Fruit fly (Drosophila melanogaster): ENCODE data around the gene ClpP.

ClpP gene

dm6 chr2L:10376276-10376675, 19.7 kb downstream of the ClpP start:
- TF ChIP-seq noc (tag; optimal IDR thresholded peaks at IDR 0.05) = no peak

- no peak for TF ChIP-seq noc (tag; optimal IDR thresholded peaks at IDR 0.05)
These were observed 22.0 kb downstream of the ClpP start for dm6 chr2L:10378631-10379030.

- no peak for TF ChIP-seq noc (tag; optimal IDR thresholded peaks at IDR 0.05)
These were observed 23.3 kb downstream of the ClpP start, which contains the start of gene gny for dm6 chr2L:10379865-10380264. Gene gny, plus strand, starts transcription at chr2L:10380103.

DNA sequence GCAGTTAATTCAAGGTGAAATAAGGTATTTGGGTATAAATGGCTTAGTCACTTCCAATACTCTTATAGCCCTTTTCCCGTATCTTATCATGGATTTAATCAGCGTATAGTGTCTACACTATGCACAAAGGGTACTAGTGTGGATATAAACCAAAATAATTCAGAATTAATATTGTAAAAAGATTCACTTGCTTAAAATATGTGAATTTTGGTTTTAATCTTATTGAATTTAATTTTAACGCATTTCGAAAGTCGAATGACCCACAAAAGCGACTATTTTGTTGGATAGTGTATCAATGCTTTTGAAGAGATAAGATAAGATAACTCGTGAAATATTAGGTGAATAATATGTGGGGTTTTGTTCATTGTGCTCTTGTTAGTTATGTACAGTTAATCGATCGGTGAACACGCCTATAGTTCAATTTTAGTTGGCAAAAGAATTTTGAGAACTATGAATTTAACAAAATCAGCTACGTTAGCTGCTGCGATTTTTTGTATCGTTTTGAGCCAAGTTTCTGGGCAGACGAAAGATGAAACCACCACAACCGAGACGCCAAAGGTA, 25.4 kb downstream of the ClpP start, which contains the start of gene CG5096:
Gene CG5096 (plus strand): TSS at position 374 of the 561 bp plus-strand sequence.
- TF ChIP-seq noc (tag; optimal IDR thresholded peaks at IDR 0.05) = peak; percentile 97

DNA sequence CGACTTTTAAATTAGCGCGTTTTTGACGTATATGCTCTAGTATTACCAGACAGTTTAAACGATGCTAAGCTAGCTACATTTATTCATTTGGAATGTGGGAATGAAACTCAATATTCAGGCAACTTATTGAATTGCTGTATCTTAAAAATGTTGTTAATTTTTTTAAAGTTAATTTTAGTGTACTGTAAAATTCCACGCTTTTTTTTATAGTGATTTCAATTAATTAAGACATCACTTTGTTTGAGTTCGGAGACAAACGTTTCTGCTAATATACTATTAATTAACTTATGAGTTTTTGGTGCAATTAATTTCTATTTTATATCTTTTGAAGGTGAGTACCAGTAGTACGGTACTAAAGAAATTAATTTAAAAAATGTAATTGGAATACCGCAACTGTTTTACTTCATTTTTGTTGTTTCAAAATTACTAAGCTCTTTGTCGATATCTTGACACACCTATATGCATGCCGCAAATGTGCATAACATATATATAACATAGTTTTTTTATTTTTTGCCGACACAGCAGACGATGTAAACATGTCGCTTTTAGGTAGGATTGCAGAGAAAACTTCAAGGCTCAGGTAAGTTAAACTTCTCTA, 29.7 kb downstream of the ClpP start, which contains the start of the genes Cdk1 and mRpS7:
Gene Cdk1 (minus strand): TSS at position 55 of the 598 bp plus-strand sequence.
Gene mRpS7 (plus strand): TSS at position 455 of the 598 bp plus-strand sequence.
- TF ChIP-seq noc (tag; optimal IDR thresholded peaks at IDR 0.05) = peak; percentile 53

dm6 chr2L:10386824-10387223, 30.2 kb downstream of the ClpP start:
- no peak for TF ChIP-seq noc (tag; optimal IDR thresholded peaks at IDR 0.05)

DNA sequence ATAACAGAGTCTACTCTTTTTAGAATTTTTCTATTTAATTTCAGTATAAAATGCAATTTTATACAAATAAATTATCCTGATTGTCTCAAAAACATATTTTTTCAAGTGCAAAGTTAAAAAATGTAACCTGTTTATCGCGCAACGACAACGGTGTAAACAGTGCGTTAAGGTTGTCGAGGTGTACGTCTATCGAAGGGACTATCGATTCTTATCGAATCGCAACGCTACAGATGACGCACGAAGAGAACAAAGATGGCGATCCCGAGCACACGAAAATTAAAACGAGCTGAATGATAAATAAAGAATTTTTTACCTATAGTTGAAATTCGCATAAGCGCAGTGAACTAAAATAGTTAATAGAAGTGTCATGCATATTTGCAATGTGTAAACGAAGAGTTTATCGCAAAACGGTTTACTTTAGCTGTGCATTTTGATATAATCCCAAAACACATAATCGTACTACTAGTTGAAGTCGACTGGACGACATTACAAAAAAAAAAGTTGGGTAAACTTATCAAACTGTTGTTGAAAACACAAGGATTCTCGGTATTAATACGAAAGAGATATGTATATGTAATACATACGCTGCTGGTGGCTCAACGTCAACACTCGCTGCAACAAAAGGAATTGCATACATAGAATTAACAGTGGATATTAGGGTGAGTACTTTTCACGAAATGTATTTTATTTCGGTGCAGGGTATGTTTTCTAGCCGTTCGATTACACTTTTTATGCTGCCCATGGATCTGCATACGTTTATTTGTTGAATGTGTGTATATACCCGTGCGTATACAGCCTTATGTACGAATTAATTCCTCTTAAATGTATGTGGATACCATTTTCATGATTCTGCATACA, 31.5 kb downstream of the ClpP start, which contains the start of gene da:
Gene da (plus strand): TSS at position 237 of the 858 bp plus-strand sequence.
- peak; percentile 31 for TF ChIP-seq noc (tag; optimal IDR thresholded peaks at IDR 0.05)

DNA sequence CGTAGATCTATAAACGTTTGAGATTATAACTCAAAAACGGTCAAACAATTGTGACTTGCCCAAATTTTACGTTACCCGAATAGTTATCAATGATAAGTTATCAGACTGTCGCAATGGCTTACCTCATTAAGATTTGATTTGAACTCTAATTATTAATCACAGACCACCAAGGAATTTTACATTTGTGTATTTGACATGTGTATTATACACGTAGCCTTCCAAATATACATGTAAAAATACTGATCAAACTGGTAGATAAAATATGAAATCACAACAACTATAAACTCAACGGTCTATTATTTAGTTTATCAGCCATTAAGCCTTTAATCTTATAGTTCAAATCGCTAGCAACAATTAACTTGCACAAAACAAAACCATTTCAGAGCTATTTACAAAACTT, 36.9 kb downstream of the ClpP start:
- TF ChIP-seq noc (tag; optimal IDR thresholded peaks at IDR 0.05) = no peak

DNA sequence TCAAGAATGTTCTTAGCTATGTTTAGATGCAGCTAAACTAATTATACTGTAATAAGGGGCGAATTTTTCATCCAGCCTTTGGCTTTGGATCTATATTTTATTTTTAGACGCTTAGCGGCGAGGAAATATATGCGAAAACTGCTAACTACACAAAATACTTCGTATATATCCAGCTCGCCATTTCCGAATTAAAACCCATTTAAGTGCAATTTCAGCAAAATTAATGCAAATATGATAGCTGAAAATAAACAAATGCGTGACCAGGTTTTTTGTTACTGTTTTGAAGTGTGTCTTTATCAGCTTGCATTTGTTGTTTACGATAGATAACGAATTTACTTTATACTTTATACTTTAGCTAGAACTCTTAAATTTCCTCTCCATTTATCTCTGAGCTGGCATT, 38.4 kb downstream of the ClpP start:
- TF ChIP-seq noc (tag; optimal IDR thresholded peaks at IDR 0.05) = no peak

dm6 chr2L:10395642-10396487, 39.3 kb downstream of the ClpP start, which contains the start of gene Mdh1:
Gene Mdh1, minus strand, starts transcription at chr2L:10396332.
- TF ChIP-seq noc (tag; optimal IDR thresholded peaks at IDR 0.05) = no peak

dm6 chr2L:10396488-10396824, 39.9 kb downstream of the ClpP start, which contains the start of gene Cnot4:
Gene Cnot4, plus strand, starts transcription at chr2L:10396716.
- TF ChIP-seq noc (tag; optimal IDR thresholded peaks at IDR 0.05) = no peak

DNA sequence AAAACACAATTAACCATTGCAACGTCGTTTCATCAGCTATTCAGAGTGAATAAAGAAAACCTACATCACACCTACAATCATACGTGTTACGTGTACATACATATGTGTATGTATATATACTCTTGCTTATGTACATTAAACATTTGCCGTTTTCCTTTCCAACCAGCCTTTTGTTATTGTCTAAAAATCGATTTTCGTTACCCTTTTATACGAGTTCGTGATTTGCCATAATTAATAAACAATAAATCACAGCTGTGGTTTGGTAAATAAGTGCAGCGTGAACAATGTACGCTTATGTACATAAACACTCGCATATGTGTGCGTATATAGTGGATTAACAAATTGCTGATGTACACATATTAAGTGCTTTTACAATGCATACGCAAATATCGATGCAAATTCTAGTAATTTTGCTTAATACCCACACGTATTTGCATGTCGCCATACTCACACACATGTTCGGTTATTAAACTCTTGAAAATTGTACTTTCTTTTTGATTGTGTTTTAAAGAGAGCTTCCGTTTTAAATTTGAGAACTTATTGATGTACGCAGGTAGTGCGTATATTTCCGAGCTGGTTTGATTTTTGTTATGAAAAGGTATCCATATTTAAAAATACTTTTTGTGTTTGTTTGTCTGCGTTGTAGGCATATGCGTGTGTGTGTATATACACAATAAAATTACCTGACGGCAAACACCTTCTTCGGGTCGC, 40.4 kb downstream of the ClpP start:
- no peak for TF ChIP-seq noc (tag; optimal IDR thresholded peaks at IDR 0.05)

DNA sequence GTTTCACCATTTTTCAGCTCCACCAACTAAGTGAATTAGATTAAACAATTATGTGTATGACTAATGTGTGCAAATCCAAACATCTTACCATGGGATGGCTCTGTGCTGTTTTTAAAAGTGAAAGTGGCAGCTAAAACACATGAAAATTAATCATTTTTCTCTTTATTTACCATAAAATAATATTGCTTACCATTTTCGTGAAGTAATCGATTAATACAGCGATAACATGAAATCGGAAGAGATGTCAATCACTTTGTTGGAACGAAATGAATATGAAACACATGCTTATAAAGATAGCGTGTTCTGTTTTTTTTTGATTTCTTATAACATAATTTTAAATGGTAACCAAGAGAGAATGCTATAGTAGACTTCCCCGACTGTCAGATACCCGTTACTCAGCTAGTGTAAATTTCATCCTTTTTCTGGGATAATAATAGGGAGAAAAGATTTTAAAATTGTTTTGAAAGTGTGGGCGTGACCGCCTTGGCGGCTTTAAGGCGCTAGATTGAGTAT, 47.3 kb downstream of the ClpP start:
- no peak for TF ChIP-seq noc (tag; optimal IDR thresholded peaks at IDR 0.05)

dm6 chr2L:10405008-10405654, 48.5 kb downstream of the ClpP start, which contains the start of the genes CG17768, LSm-4 and Ir31a:
Gene CG17768, minus strand, starts transcription at chr2L:10405203.
Gene LSm-4, minus strand, starts transcription at chr2L:10405203.
Gene Ir31a, plus strand, starts transcription at chr2L:10405565.
- no peak for TF ChIP-seq noc (tag; optimal IDR thresholded peaks at IDR 0.05)

All from whole organism, larva.